Worm (Caenorhabditis elegans): ENCODE results near the gene nex-3.

ce11 chrIII:4468390-4468789 is 26.5 kb downstream of the nex-3 start:
- TF ChIP-seq nfya-1 (tag; optimal IDR thresholded peaks at IDR 0.05; ENCODE audit: insufficient read depth): no peak
- no peak for TF ChIP-seq ztf-4 (tag; optimal IDR thresholded peaks at IDR 0.05)
- TF ChIP-seq pqm-1 (tag; optimal IDR thresholded peaks at IDR 0.05): peak; percentile 6
- no peak for TF ChIP-seq ceh-82 (tag; optimal IDR thresholded peaks at IDR 0.05)
- TF ChIP-seq nhr-237 (tag; optimal IDR thresholded peaks at IDR 0.05): no peak
- TF ChIP-seq fkh-2 (tag; optimal IDR thresholded peaks at IDR 0.05): no peak
- no peak for TF ChIP-seq egl-27 (tag; optimal IDR thresholded peaks at IDR 0.05)
- TF ChIP-seq jun-1 (tag; optimal IDR thresholded peaks at IDR 0.05): no peak
- TF ChIP-seq lin-15B (tag; optimal IDR thresholded peaks at IDR 0.05): no peak
- TF ChIP-seq pha-4 (tag; optimal IDR thresholded peaks at IDR 0.05): no peak
- no peak for TF ChIP-seq ztf-11 (tag; optimal IDR thresholded peaks at IDR 0.05)
- TF ChIP-seq unc-39 (tag; optimal IDR thresholded peaks at IDR 0.05): no peak
- TF ChIP-seq fos-1 (tag; optimal IDR thresholded peaks at IDR 0.05): no peak
- no peak for TF ChIP-seq elt-3 (tag; optimal IDR thresholded peaks at IDR 0.05)
